Worm (Caenorhabditis elegans) whole organism, L3 larva: ENCODE measurements around the gene btb-6.

Experiments
- egl-27 ChIP-seq: sonication (generic microtip); optimal IDR thresholded peaks from 4 replicates; lab custom pipeline; 2017; ENCODE audit warnings: missing biosample characterization, missing genetic modification reagents, missing genetic modification characterization
- elt-2 ChIP-seq: sonication (generic microtip); optimal IDR thresholded peaks from 2 replicates; lab custom pipeline; 2016; ENCODE audit warnings: missing genetic modification reagents, mild to moderate bottlenecking, missing genetic modification characterization, missing compliant biosample characterization
- eor-1 ChIP-seq, 2 experiments: fragments of 150-350 bp; optimal IDR thresholded peaks; 2 replicates each; lab custom pipeline; 2014 to 2018; ENCODE audit warnings: missing biosample characterization in 2 of 2, missing genetic modification characterization in 2 of 2
- lsy-12 ChIP-seq: sonication (generic microtip); optimal IDR thresholded peaks from 2 replicates; lab custom pipeline; 2016; ENCODE audit warnings: mild to moderate bottlenecking, missing genetic modification characterization, missing compliant biosample characterization
- mdl-1 ChIP-seq: fragments of 150-350 bp; optimal IDR thresholded peaks from 2 replicates; lab custom pipeline; 2014; ENCODE audit warnings: missing biosample characterization, missing genetic modification characterization
- nhr-237 ChIP-seq: fragments of 150-350 bp; optimal IDR thresholded peaks from 2 replicates; lab custom pipeline; 2014; ENCODE audit warnings: missing biosample characterization, missing genetic modification characterization
- nhr-76 ChIP-seq: fragments of 150-350 bp; sonication (generic microtip); optimal IDR thresholded peaks from 5 replicates; lab custom pipeline; 2014; ENCODE audit warnings: missing biosample characterization, missing genetic modification characterization
- unc-62 ChIP-seq: fragments of 150-350 bp; sonication (generic microtip); optimal IDR thresholded peaks from 4 replicates; lab custom pipeline; 2014; ENCODE audit warnings: missing biosample characterization, missing genetic modification reagents, missing genetic modification characterization
- zag-1 ChIP-seq: fragments of 150-350 bp; optimal IDR thresholded peaks from 2 replicates; lab custom pipeline; 2014; ENCODE audit warnings: missing biosample characterization, missing genetic modification characterization

ce11 chrII:1692827-1693226 lies 22.3 kb upstream of the btb-6 start, which contains the start of gene fbxc-21:
- TF ChIP-seq egl-27 (no peak), lsy-12 (no peak), eor-1 (tag; optimal IDR thresholded peaks at IDR 0.05; lab: Kevin White, UChicago) (no peak), mdl-1 (no peak), unc-62 (GFP tag; lab: Kevin White, UChicago) (no peak), nhr-76 (no peak), elt-2 (tag; lab: Kevin White, UChicago) (no peak), zag-1 (tag; lab: Kevin White, UChicago) (no peak), nhr-237 (tag; lab: Kevin White, UChicago) (no peak)
